Worm (Caenorhabditis elegans) whole organism, young adult: Measurements from ENCODE around the gene lin-32.

Experiments
- B0261.1 ChIP-seq: sonication (generic microtip); optimal IDR thresholded peaks from 2 replicates; lab custom pipeline; 2016; ENCODE audit warnings: mild to moderate bottlenecking, missing genetic modification characterization, moderate library complexity, missing compliant biosample characterization
- C06A6.2 ChIP-seq: fragments of 200-800 bp; sonication (Bioruptor generic); conservative IDR thresholded peaks from 2 replicates; pipeline ENCODE4 v1.3.6; 2022; ENCODE audit warnings: missing genetic modification characterization, missing compliant biosample characterization
- F10E7.11 ChIP-seq: sonication (generic microtip); optimal IDR thresholded peaks from 2 replicates; lab custom pipeline; 2017; ENCODE audit warnings: mild to moderate bottlenecking, missing genetic modification characterization, moderate library complexity, missing compliant biosample characterization
- F37B4.10 ChIP-seq: fragments of 200-800 bp; sonication (Bioruptor generic); IDR thresholded peaks from 2 replicates; pipeline ENCODE4 v1.3.6; 2022; ENCODE audit warnings: missing genetic modification characterization, missing compliant biosample characterization
- F55B11.4 ChIP-seq: sonication (generic microtip); optimal IDR thresholded peaks from 2 replicates; lab custom pipeline; 2016; ENCODE audit warnings: missing compliant biosample characterization, missing genetic modification characterization, borderline replicate concordance; ENCODE audit not compliant: insufficient read depth
- T26A5.8 ChIP-seq: sonication (generic microtip); optimal IDR thresholded peaks from 2 replicates; lab custom pipeline; 2016; ENCODE audit warnings: missing genetic modification characterization, missing compliant biosample characterization
- Y53G8AR.9 ChIP-seq: fragments of 200-800 bp; sonication (Bioruptor generic); conservative IDR thresholded peaks from 2 replicates; pipeline ENCODE4 v1.3.6; 2022; ENCODE audit warnings: missing genetic modification reagents, missing genetic modification characterization, missing compliant biosample characterization
- akir-1 ChIP-seq: fragments of 200-800 bp; sonication (Bioruptor generic); optimal IDR thresholded peaks from 2 replicates; lab custom pipeline; 2018; ENCODE audit warnings: mild to moderate bottlenecking, missing genetic modification characterization, moderate library complexity, missing compliant biosample characterization
- attf-6 ChIP-seq: fragments of 200-800 bp; sonication (Bioruptor generic); IDR thresholded peaks from 2 replicates; pipeline ENCODE4 v1.3.6; 2022; ENCODE audit warnings: missing genetic modification reagents, missing genetic modification characterization, missing compliant biosample characterization
- cebp-1 ChIP-seq, 2 experiments: fragments of 200-800 bp in 1 of 2; sonication (Bioruptor generic) in 1 of 2; sonication (generic microtip) in 1 of 2; IDR thresholded peaks in 1 of 2; optimal IDR thresholded peaks in 1 of 2; 2 replicates each; pipeline versions ENCODE4 v1.3.6 to Lab custom; 2017 to 2022; ENCODE audit warnings: missing compliant biosample characterization in 2 of 2, missing genetic modification characterization in 2 of 2, mild to moderate bottlenecking in 1 of 2, missing genetic modification reagents in 1 of 2, moderate library complexity in 1 of 2
- ceh-27 ChIP-seq: fragments of 200-800 bp; sonication (Bioruptor generic); optimal IDR thresholded peaks from 2 replicates; lab custom pipeline; 2018; ENCODE audit warnings: mild to moderate bottlenecking, missing genetic modification characterization, moderate library complexity, missing compliant biosample characterization
- ceh-40 ChIP-seq: fragments of 200-800 bp; sonication (Bioruptor generic); IDR thresholded peaks from 2 replicates; pipeline ENCODE4 v1.3.6; 2022; ENCODE audit warnings: missing genetic modification characterization, missing compliant biosample characterization
- ceh-58 ChIP-seq: fragments of 200-800 bp; sonication (Bioruptor generic); IDR thresholded peaks from 2 replicates; pipeline ENCODE4 v1.3.6; 2022; ENCODE audit warnings: missing genetic modification characterization, missing compliant biosample characterization
- egl-18 ChIP-seq: fragments of 200-800 bp; sonication (Bioruptor generic); IDR thresholded peaks from 2 replicates; pipeline ENCODE4 v1.3.6; 2022; ENCODE audit warnings: missing genetic modification reagents, missing genetic modification characterization, missing compliant biosample characterization
- egrh-3 ChIP-seq: fragments of 200-800 bp; sonication (Bioruptor generic); IDR thresholded peaks from 2 replicates; pipeline ENCODE4 v1.3.6; 2022; ENCODE audit warnings: missing genetic modification reagents, missing genetic modification characterization, missing compliant biosample characterization
- ekl-4 ChIP-seq: fragments of 200-800 bp; sonication (Bioruptor generic); IDR thresholded peaks from 2 replicates; pipeline ENCODE4 v1.3.6; 2022; ENCODE audit warnings: missing genetic modification reagents, missing genetic modification characterization, missing compliant biosample characterization
- fkh-3 ChIP-seq: sonication (generic microtip); optimal IDR thresholded peaks from 2 replicates; lab custom pipeline; 2016; ENCODE audit warnings: mild to moderate bottlenecking, missing genetic modification characterization, missing compliant biosample characterization
- let-607 ChIP-seq, 2 experiments: fragments of 200-800 bp in 1 of 2; sonication (Bioruptor generic) in 1 of 2; sonication (generic microtip) in 1 of 2; optimal IDR thresholded peaks; 2 replicates each; lab custom pipeline; 2016 to 2018; ENCODE audit warnings: mild to moderate bottlenecking in 2 of 2, missing compliant biosample characterization in 2 of 2, missing genetic modification characterization in 2 of 2, moderate library complexity in 2 of 2, missing genotype in 1 of 2
- lin-26 ChIP-seq: fragments of 200-800 bp; sonication (Bioruptor generic); IDR thresholded peaks from 2 replicates; pipeline ENCODE4 v1.3.6; 2022; ENCODE audit warnings: missing genetic modification reagents, missing genetic modification characterization, missing compliant biosample characterization
- lsl-1 ChIP-seq: fragments of 200-800 bp; sonication (Bioruptor generic); optimal IDR thresholded peaks from 2 replicates; lab custom pipeline; 2018; ENCODE audit warnings: mild to moderate bottlenecking, missing genetic modification characterization, moderate library complexity, missing compliant biosample characterization
- madf-6 ChIP-seq: fragments of 200-800 bp; sonication (Bioruptor generic); IDR thresholded peaks from 2 replicates; pipeline ENCODE4 v1.3.6; 2022; ENCODE audit warnings: missing genetic modification reagents, missing genetic modification characterization, missing compliant biosample characterization
- mel-28 ChIP-seq: sonication (generic microtip); optimal IDR thresholded peaks from 2 replicates; lab custom pipeline; 2016; ENCODE audit warnings: borderline replicate concordance, mild to moderate bottlenecking, missing genetic modification characterization, missing compliant biosample characterization
- nfyb-1 ChIP-seq: fragments of 200-800 bp; sonication (Bioruptor generic); IDR thresholded peaks from 2 replicates; pipeline ENCODE4 v1.3.6; 2022; ENCODE audit warnings: missing genetic modification reagents, missing genetic modification characterization, missing compliant biosample characterization
- nhr-120 ChIP-seq: fragments of 200-800 bp; sonication (Bioruptor generic); IDR thresholded peaks from 2 replicates; pipeline ENCODE4 v1.3.6; 2022; ENCODE audit warnings: missing genetic modification characterization, missing compliant biosample characterization
- nhr-80 ChIP-seq: sonication (generic microtip); optimal IDR thresholded peaks from 2 replicates; lab custom pipeline; 2016; ENCODE audit warnings: missing genetic modification characterization, missing compliant biosample characterization
- rec-8 ChIP-seq, 2 experiments: sonication (generic microtip); optimal IDR thresholded peaks; 2 replicates each; lab custom pipeline; 2016; ENCODE audit warnings: mild to moderate bottlenecking in 2 of 2, missing genetic modification characterization in 2 of 2, missing genetic modification reagents in 2 of 2, missing genotype in 2 of 2, missing biosample characterization in 1 of 2, missing compliant biosample characterization in 1 of 2, moderate library complexity in 1 of 2
- snpc-1.3 ChIP-seq: sonication (generic microtip); optimal IDR thresholded peaks from 2 replicates; lab custom pipeline; 2017; ENCODE audit warnings: missing genetic modification characterization, mild to moderate bottlenecking, missing compliant biosample characterization, antibody characterized with exemption, moderate library complexity, missing genotype, missing genetic modification reagents; ENCODE audit not compliant: insufficient read depth
- tbp1 ChIP-seq: fragments of 200-800 bp; sonication (Bioruptor generic); optimal IDR thresholded peaks from 2 replicates; lab custom pipeline; 2018; ENCODE audit warnings: mild to moderate bottlenecking, missing genetic modification characterization, missing compliant biosample characterization
- tlf-1 ChIP-seq: fragments of 200-800 bp; sonication (Bioruptor generic); optimal IDR thresholded peaks from 2 replicates; lab custom pipeline; 2018; ENCODE audit warnings: mild to moderate bottlenecking, missing genetic modification characterization, missing compliant biosample characterization
- zfh-2 ChIP-seq: fragments of 200-800 bp; sonication (Bioruptor generic); conservative IDR thresholded peaks from 2 replicates; pipeline ENCODE4 v1.3.6; 2022; ENCODE audit warnings: missing genetic modification reagents, missing genetic modification characterization, missing compliant biosample characterization
- ztf-25 ChIP-seq: fragments of 200-800 bp; sonication (Bioruptor generic); IDR thresholded peaks from 2 replicates; pipeline ENCODE4 v1.3.6; 2022; ENCODE audit warnings: missing genetic modification reagents, missing genetic modification characterization, missing compliant biosample characterization
- ztf-26 ChIP-seq: sonication (generic microtip); optimal IDR thresholded peaks from 2 replicates; lab custom pipeline; 2017; ENCODE audit warnings: missing genetic modification characterization, missing compliant biosample characterization

The lin-32 gene

DNA sequence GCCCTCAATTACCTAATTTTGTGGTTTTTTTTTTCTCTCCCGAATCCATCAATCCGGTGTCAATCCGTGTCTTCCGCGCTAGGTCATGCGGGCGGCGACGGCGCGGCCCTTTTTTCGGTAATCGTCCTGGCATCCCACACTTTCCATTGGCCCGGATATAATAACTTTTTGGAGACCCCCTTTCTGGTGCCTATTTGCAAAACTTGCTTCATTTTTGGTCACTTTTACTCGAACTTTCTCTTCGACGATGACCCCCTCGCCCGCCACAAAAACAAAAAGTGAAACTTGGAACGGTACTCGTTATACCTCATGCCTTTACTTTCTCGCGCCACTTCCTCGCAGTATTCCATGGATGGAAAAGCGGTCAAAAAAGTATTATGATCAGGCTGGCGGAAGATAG, 15.5 kb downstream of the lin-32 start:
- TF ChIP-seq zfh-2 (GFP tag; lab: Robert Waterston, UW): 0 out of 2 replicates have a peak, but pooled peaks have one; percentile 28
- TF ChIP-seq T26A5.8 (tag; lab: Kevin White, UChicago): no peak

DNA sequence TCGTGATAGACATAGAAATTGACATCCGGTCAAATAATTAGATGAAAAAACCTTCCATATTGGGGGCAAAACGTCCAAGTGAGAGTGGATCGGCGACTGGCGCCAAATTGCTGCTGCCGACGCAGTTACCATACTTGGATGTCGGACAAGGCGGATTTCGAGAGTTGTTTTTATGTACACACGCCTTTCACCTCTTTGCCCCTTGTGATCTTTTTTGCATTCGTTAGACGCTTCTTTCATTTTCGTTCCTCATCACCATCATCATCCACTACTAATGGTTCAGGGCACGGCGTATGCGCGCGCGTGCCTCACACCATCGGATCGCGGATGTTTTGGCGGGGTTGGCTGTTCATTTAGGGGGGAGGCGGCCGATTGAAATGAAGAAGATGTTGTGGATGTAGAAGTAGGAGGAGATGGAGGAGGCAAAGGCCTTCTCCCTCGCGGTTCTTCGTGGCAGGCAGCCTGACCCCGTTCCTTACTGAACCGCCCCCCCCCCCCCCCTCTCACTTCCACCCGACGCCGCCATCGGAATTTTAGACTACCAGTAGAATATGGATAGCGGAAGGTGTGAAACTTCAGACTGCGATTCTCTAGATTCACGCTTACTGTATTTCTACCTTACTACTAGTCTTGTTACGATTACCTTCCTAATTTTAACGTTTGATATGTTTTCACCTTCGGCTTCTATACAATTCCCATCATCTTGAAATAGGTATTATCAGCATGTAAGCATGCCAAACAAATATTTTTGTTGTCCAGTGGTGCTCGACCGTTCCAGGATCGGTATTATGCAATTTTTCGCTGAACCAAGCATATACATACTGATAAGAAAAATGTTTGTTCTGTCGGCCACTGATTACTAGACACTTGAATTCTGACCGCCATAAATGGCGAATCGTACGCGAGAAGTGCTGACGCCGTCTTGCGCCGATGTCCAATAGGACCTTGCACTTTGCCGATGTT, 16.2 kb downstream of the lin-32 start:
- TF ChIP-seq akir-1 (GFP tag; lab: Kevin White, UChicago) (no peak), zfh-2 (GFP tag; lab: Robert Waterston, UW) (peak; percentile 85), fkh-3 (tag; lab: Kevin White, UChicago) (no peak), cebp-1 (GFP tag; IDR thresholded peaks at IDR 0.05; lab: Robert Waterston, UW) (no peak), cebp-1 (tag; optimal IDR thresholded peaks at IDR 0.05; lab: Kevin White, UChicago) (no peak), egrh-3 (GFP tag; lab: Robert Waterston, UW) (peak; percentile 78; the same call in 1 of the 2 replicates), ceh-27 (GFP tag; lab: Kevin White, UChicago) (no peak), lsl-1 (GFP tag; lab: Kevin White, UChicago) (no peak), ekl-4 (GFP tag; lab: Robert Waterston, UW) (0 out of 2 replicates have a peak, but pooled peaks have one; percentile 28), nhr-80 (tag; lab: Kevin White, UChicago) (peak; percentile 16), B0261.1 (tag; lab: Kevin White, UChicago) (no peak), snpc-1.3 (tag; lab: Kevin White, UChicago) (no peak), madf-6 (GFP tag; lab: Robert Waterston, UW) (no peak), ztf-25 (GFP tag; lab: Robert Waterston, UW) (no peak), ceh-40 (GFP tag; lab: Robert Waterston, UW) (no peak), rec-8 (tag; optimal IDR thresholded peaks at IDR 0.05; lab: Kevin White, UChicago) (no peak), F37B4.10 (0 out of 2 replicates have a peak, but pooled peaks have one; percentile 18), attf-6 (GFP tag; lab: Robert Waterston, UW) (no peak), nhr-120 (GFP tag; lab: Robert Waterston, UW) (no peak), nfyb-1 (GFP tag; lab: Robert Waterston, UW) (no peak), mel-28 (no peak), ceh-58 (no peak)
- TF ChIP-seq, all 124 proteins: peak for 5

DNA sequence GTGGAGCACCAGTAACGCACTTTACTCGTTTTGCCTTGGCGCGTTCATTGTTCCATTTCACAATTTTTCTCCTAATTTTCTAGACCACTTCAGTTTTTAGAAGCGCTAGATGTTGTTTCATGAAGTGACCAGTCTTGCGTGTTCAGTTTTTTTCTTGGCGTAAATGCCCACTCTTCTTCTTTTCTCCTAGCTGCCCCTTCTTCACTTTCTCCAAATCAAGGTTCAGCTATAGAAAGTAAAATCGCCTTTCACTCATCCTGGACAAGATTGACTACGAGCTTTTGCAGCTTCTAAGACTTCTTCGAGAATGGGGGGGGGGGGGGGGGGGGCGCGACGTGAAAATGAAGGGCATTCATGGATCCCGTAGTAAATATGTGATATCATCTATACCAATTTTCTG, 17.2 kb downstream of the lin-32 start:
- no peak for TF ChIP-seq ztf-26
- TF ChIP-seq, all 124 proteins: peak for 0

DNA sequence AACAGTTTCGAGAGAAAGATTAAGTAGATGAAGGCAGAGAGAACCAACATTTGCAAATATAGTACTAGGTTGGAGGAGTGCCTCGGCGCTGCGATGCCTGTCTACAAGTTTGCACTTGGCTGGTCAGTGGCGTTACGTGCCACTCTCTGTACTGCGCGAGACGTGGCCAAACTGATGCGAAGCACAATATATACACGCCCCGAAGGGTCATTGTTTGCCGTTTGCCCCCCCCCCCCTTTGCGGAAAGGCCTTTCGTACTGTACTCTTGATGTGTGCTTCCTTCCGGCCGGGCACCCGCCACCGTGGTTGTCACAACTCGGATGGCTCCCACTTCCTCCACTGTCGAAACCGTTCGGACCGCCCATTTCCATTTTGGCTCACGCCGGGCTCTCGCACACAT, 17.8 kb downstream of the lin-32 start:
- TF ChIP-seq lin-26 (GFP tag; lab: Robert Waterston, UW) (no peak), C06A6.2 (GFP tag; lab: Robert Waterston, UW) (no peak), zfh-2 (GFP tag; lab: Robert Waterston, UW) (0 out of 2 replicates have a peak, but pooled peaks have one; percentile 13)

DNA sequence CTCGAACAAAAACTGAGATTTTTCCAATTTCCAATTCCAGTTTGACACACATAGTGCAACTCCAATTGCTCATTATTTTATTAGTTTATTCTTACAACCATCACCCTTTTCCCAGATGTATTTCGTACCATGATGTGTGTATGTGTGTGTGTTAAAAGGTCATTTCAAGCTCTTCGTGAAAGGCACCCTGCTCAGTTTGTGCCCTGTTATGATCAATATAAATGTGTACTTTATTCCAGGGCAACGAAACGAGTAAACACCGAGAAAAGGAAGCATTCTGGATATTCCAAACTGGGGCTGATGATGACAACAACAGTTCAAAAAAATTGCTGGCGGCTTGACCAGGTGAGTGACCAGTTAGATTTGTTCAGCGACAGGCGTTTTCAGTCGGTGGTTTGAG, 19.2 kb downstream of the lin-32 start, which contains the start of gene peb-1:
Gene peb-1, plus strand, starts transcription at position 301 of the 400 bp plus-strand sequence.
- TF ChIP-seq ztf-26: no peak
- no peak for TF ChIP-seq tbp1 (GFP tag; lab: Kevin White, UChicago)
- TF ChIP-seq snpc-1.3 (tag; lab: Kevin White, UChicago): no peak
- no peak for TF ChIP-seq let-607 (tag; optimal IDR thresholded peaks at IDR 0.05; lab: Kevin White, UChicago)
- TF ChIP-seq Y53G8AR.9 (GFP tag; lab: Robert Waterston, UW): no peak
- no peak for TF ChIP-seq egl-18 (GFP tag; lab: Robert Waterston, UW)
- no peak for TF ChIP-seq ceh-40 (GFP tag; lab: Robert Waterston, UW)
- no peak for TF ChIP-seq F10E7.11 (tag; lab: Kevin White, UChicago)
- no peak for TF ChIP-seq F55B11.4
- no peak for TF ChIP-seq tlf-1 (GFP tag; lab: Kevin White, UChicago)
